Worm (Caenorhabditis elegans) whole organism, early embryonic: ENCODE data around the gene ttc-7.
A peak's percentile ranks its signal among the peaks of the same experiment; 100 is the strongest.

Experiments
- B0310.2 ChIP-seq: sonication (generic microtip); optimal IDR thresholded peaks from 2 replicates; lab custom pipeline; 2016; ENCODE audit warnings: mild to moderate bottlenecking, missing genetic modification characterization, missing compliant biosample characterization
- F13C5.2 ChIP-seq: sonication (generic microtip); optimal IDR thresholded peaks from 2 replicates; lab custom pipeline; 2017; ENCODE audit warnings: mild to moderate bottlenecking, missing genetic modification characterization, inconsistent platforms, missing compliant biosample characterization
- aly-1 ChIP-seq: sonication (generic microtip); optimal IDR thresholded peaks from 2 replicates; lab custom pipeline; 2016; ENCODE audit warnings: missing genetic modification characterization, missing compliant biosample characterization
- ama-1 ChIP-seq: fragments of 150-350 bp; optimal IDR thresholded peaks from 2 replicates; lab custom pipeline; 2014
- ceh-13 ChIP-seq: fragments of 200-800 bp; sonication (Bioruptor generic); optimal IDR thresholded peaks from 2 replicates; lab custom pipeline; 2018; ENCODE audit warnings: mild to moderate bottlenecking, missing genetic modification characterization, missing compliant biosample characterization
- ceh-36 ChIP-seq: sonication (generic microtip); optimal IDR thresholded peaks from 2 replicates; lab custom pipeline; 2016; ENCODE audit warnings: missing genetic modification characterization, inconsistent platforms, missing compliant biosample characterization
- ets-7 ChIP-seq: sonication (generic microtip); optimal IDR thresholded peaks from 2 replicates; lab custom pipeline; 2016; ENCODE audit warnings: missing genotype, missing genetic modification characterization, missing compliant biosample characterization
- flt-1 ChIP-seq: fragments of 200-800 bp; sonication (Bioruptor generic); IDR thresholded peaks from 2 replicates; pipeline ENCODE4 v1.3.6; 2022; ENCODE audit warnings: missing genetic modification characterization, missing compliant biosample characterization
- hmbx-1 ChIP-seq: sonication (generic microtip); optimal IDR thresholded peaks from 2 replicates; lab custom pipeline; 2016; ENCODE audit warnings: mild to moderate bottlenecking, missing genetic modification characterization, missing compliant biosample characterization
- hmg-4 ChIP-seq: fragments of 200-800 bp; sonication (Bioruptor generic); optimal IDR thresholded peaks from 2 replicates; lab custom pipeline; 2018; ENCODE audit warnings: mild to moderate bottlenecking, missing genetic modification characterization, missing compliant biosample characterization
- hnd-1 ChIP-seq: sonication (generic microtip); optimal IDR thresholded peaks from 2 replicates; lab custom pipeline; 2016; ENCODE audit warnings: missing genetic modification characterization, missing compliant biosample characterization
- pes-1 ChIP-seq: fragments of 200-800 bp; sonication (Bioruptor generic); IDR thresholded peaks from 2 replicates; pipeline ENCODE4 v1.3.6; 2022; ENCODE audit warnings: missing genetic modification reagents, missing genetic modification characterization, missing compliant biosample characterization
- scrt-1 ChIP-seq: fragments of 200-800 bp; sonication (Bioruptor generic); IDR thresholded peaks from 2 replicates; pipeline ENCODE4 v1.3.6; 2022; ENCODE audit warnings: missing genetic modification characterization, missing compliant biosample characterization
- sea-1 ChIP-seq: fragments of 200-800 bp; sonication (Bioruptor generic); conservative IDR thresholded peaks from 2 replicates; pipeline ENCODE4 v1.3.6; 2022; ENCODE audit warnings: missing genetic modification characterization, missing compliant biosample characterization
- tbx-11 ChIP-seq: fragments of 200-800 bp; sonication (Bioruptor generic); IDR thresholded peaks from 2 replicates; pipeline ENCODE4 v1.3.6; 2022; ENCODE audit warnings: missing genetic modification characterization, missing compliant biosample characterization
- tbx-37 ChIP-seq: fragments of 200-800 bp; sonication (Bioruptor generic); conservative IDR thresholded peaks from 2 replicates; pipeline ENCODE4 v1.3.6; 2022; ENCODE audit warnings: missing genetic modification reagents, missing genetic modification characterization, missing compliant biosample characterization
- tra-4 ChIP-seq: sonication (generic microtip); optimal IDR thresholded peaks from 2 replicates; lab custom pipeline; 2017; ENCODE audit warnings: missing genetic modification characterization, missing compliant biosample characterization

The ttc-7 gene

DNA sequence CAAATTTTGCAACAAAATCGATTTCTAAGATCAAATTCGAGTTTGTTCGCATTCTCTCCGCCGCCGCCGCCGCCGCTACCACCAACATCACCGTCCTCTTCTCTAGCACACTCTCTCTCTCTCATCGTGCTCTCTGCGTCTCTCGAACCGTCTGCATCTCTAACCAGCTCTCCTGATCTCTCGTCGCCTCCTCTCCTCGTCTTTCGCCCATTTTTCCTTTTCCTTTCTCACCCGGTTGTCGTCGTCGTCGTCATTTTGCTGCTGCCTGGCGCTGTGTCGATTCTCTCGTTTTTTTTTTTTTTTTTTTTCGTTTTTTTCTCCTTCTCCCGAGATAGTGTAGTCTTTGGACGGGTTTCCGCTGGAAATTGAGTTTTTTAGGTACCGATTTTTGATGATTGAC is 66.2 kb downstream of the ttc-7 start:
- TF ChIP-seq ceh-13 (GFP tag; lab: Kevin White, UChicago) = no peak
- no peak for TF ChIP-seq flt-1 (GFP tag; lab: Robert Waterston, UW)
- peak; percentile 42 for TF ChIP-seq ets-7 (tag; lab: Kevin White, UChicago)
- peak; percentile 3; the same call in 1 of the 2 replicates for TF ChIP-seq tbx-37 (GFP tag; lab: Robert Waterston, UW)
- no peak for TF ChIP-seq F13C5.2 (tag; lab: Kevin White, UChicago)
- no peak for TF ChIP-seq hmbx-1
- peak; percentile 12 for TF ChIP-seq pes-1 (GFP tag; lab: Robert Waterston, UW)

- TF ChIP-seq aly-1 (no peak), hnd-1 (no peak), ama-1 (lab: Kevin White, UChicago) (no peak), sea-1 (GFP tag; lab: Robert Waterston, UW) (no peak), pes-1 (GFP tag; lab: Robert Waterston, UW) (no peak), ets-7 (tag; lab: Kevin White, UChicago) (no peak), B0310.2 (no peak), hmg-4 (no peak), tbx-11 (no peak), tbx-37 (GFP tag; lab: Robert Waterston, UW) (no peak), tra-4 (no peak), ceh-36 (no peak), F13C5.2 (tag; lab: Kevin White, UChicago) (no peak), hmbx-1 (no peak), scrt-1 (GFP tag; lab: Robert Waterston, UW) (no peak), flt-1 (GFP tag; lab: Robert Waterston, UW) (no peak), ceh-13 (GFP tag; lab: Kevin White, UChicago) (no peak)
Observed at ce11 chrIII:1927230-1927629, 67.0 kb downstream of the ttc-7 start.
